Worm (Caenorhabditis elegans) whole organism, L3 larva: Measurements from ENCODE around the gene C05C10.8.

Source experiments
- R02D3.7 ChIP-seq: fragments of 150-350 bp; optimal IDR thresholded peaks from 2 replicates; lab custom pipeline; 2014; ENCODE audit warnings: missing biosample characterization, missing genetic modification characterization
- nhr-237 ChIP-seq: fragments of 150-350 bp; optimal IDR thresholded peaks from 2 replicates; lab custom pipeline; 2014; ENCODE audit warnings: missing biosample characterization, missing genetic modification characterization

- TF ChIP-seq nhr-237, result no peak
- TF ChIP-seq R02D3.7 (tag; lab: Kevin White, UChicago), result no peak
Observed at ce11 chrII:9956116-9956515, 38.3 kb upstream of the C05C10.8 start.
